Worm (Caenorhabditis elegans) whole organism, L2 larva: ENCODE measurements around the gene H03A11.2.
A peak's percentile ranks its signal among the peaks of the same experiment; 100 is the strongest.

Source experiments
- Y55F3AM.14 ChIP-seq: fragments of 200-800 bp; sonication (Bioruptor generic); optimal IDR thresholded peaks from 2 replicates; lab custom pipeline; 2018; ENCODE audit warnings: mild to moderate bottlenecking, missing genetic modification characterization, missing compliant biosample characterization
- elt-1 ChIP-seq: fragments of 150-350 bp; optimal IDR thresholded peaks from 2 replicates; lab custom pipeline; 2014; ENCODE audit warnings: missing biosample characterization, missing genetic modification characterization
- mdl-1 ChIP-seq, 2 experiments: fragments of 150-350 bp in 1 of 2; sonication (generic microtip) in 1 of 2; optimal IDR thresholded peaks; 2 replicates each; lab custom pipeline; 2017; ENCODE audit warnings: missing biosample characterization in 2 of 2, missing genetic modification characterization in 2 of 2
- nhr-10 ChIP-seq: sonication (generic microtip); optimal IDR thresholded peaks from 2 replicates; lab custom pipeline; 2017; ENCODE audit warnings: missing biosample characterization, missing genetic modification characterization
- nhr-11 ChIP-seq: fragments of 150-350 bp; optimal IDR thresholded peaks from 2 replicates; lab custom pipeline; 2014; ENCODE audit warnings: missing biosample characterization, missing genetic modification characterization
- nhr-12 ChIP-seq: fragments of 150-350 bp; optimal IDR thresholded peaks from 2 replicates; lab custom pipeline; 2014; ENCODE audit warnings: missing biosample characterization, missing genetic modification characterization
- nhr-237 ChIP-seq: fragments of 150-350 bp; optimal IDR thresholded peaks from 2 replicates; lab custom pipeline; 2014; ENCODE audit warnings: missing biosample characterization, missing genetic modification characterization
- nhr-77 ChIP-seq: fragments of 150-350 bp; optimal IDR thresholded peaks from 2 replicates; lab custom pipeline; 2014; ENCODE audit warnings: missing biosample characterization, missing genetic modification characterization
- unc-55 ChIP-seq: fragments of 150-350 bp; sonication (generic microtip); optimal IDR thresholded peaks from 3 replicates; lab custom pipeline; 2014; ENCODE audit warnings: missing biosample characterization, missing genetic modification reagents, missing genetic modification characterization
- zag-1 ChIP-seq: fragments of 150-350 bp; optimal IDR thresholded peaks from 2 replicates; lab custom pipeline; 2014; ENCODE audit warnings: missing biosample characterization, missing genetic modification characterization
- ztf-11 ChIP-seq: sonication (generic microtip); optimal IDR thresholded peaks from 2 replicates; lab custom pipeline; 2017; ENCODE audit warnings: missing biosample characterization, missing genetic modification characterization

ce11 chrX:15215272-15215671 lies 15.2 kb downstream of the H03A11.2 start:
- TF ChIP-seq zag-1 (tag; lab: Kevin White, UChicago), result no peak
- TF ChIP-seq nhr-10, result no peak
- no peak for TF ChIP-seq nhr-11
- TF ChIP-seq Y55F3AM.14 (GFP tag; lab: Kevin White, UChicago), result no peak
- TF ChIP-seq nhr-237 (tag; lab: Kevin White, UChicago), result no peak
- TF ChIP-seq unc-55 (GFP tag; lab: Kevin White, UChicago), result peak; percentile 1
- TF ChIP-seq ztf-11 (tag; lab: Kevin White, UChicago), result no peak
- no peak for TF ChIP-seq nhr-77 (tag; lab: Kevin White, UChicago)
- no peak for TF ChIP-seq elt-1 (tag; lab: Kevin White, UChicago)
- no peak for TF ChIP-seq mdl-1 (tag; optimal IDR thresholded peaks at IDR 0.05; lab: Kevin White, UChicago)
- no peak for TF ChIP-seq nhr-12 (tag; lab: Kevin White, UChicago)
